Worm (Caenorhabditis elegans): ENCODE results near the gene gldi-9.

Gene gldi-9

ce11 chrIII:2769078-2769477 is 12.9 kb upstream of the gldi-9 start:
- no peak for TF ChIP-seq ceh-34 (tag; optimal IDR thresholded peaks at IDR 0.05)
- TF ChIP-seq madf-2 (tag; optimal IDR thresholded peaks at IDR 0.05): no peak
- no peak for TF ChIP-seq ceh-18 (tag; optimal IDR thresholded peaks at IDR 0.05)
- no peak for TF ChIP-seq C08G9.2 (tag; optimal IDR thresholded peaks at IDR 0.05)
- TF ChIP-seq fax-1 (tag; optimal IDR thresholded peaks at IDR 0.05): no peak
- TF ChIP-seq C38D4.7 (GFP tag; optimal IDR thresholded peaks at IDR 0.05): no peak
- no peak for TF ChIP-seq syd-9 (tag; optimal IDR thresholded peaks at IDR 0.05)
- TF ChIP-seq sdc-2 (tag; optimal IDR thresholded peaks at IDR 0.05): no peak
- TF ChIP-seq ceh-2 (tag; optimal IDR thresholded peaks at IDR 0.05): no peak
- no peak for TF ChIP-seq hlh-6 (tag; optimal IDR thresholded peaks at IDR 0.05)

- TF ChIP-seq hlh-15 (tag; optimal IDR thresholded peaks at IDR 0.05) (peak; percentile 68), ama-1 (optimal IDR thresholded peaks at IDR 0.05) (no peak), eyg-1 (tag; optimal IDR thresholded peaks at IDR 0.05) (peak; percentile 84), pag-3 (tag; optimal IDR thresholded peaks at IDR 0.05; ENCODE audit: borderline replicate concordance) (peak; percentile 45), dve-1 (tag; optimal IDR thresholded peaks at IDR 0.05) (peak; percentile 69), nhr-232 (tag; optimal IDR thresholded peaks at IDR 0.05) (peak; percentile 61), elt-2 (tag; optimal IDR thresholded peaks at IDR 0.05) (peak; percentile 95), ref-2 (tag; optimal IDR thresholded peaks at IDR 0.05) (peak; percentile 88), nfya-1 (tag; optimal IDR thresholded peaks at IDR 0.05) (peak; percentile 94), ceh-48 (tag; optimal IDR thresholded peaks at IDR 0.05) (peak; percentile 94), dmd-4 (tag; optimal IDR thresholded peaks at IDR 0.05; ENCODE audit: borderline replicate concordance) (peak; percentile 93), syd-9 (tag; optimal IDR thresholded peaks at IDR 0.05) (peak; percentile 57), ceh-9 (tag; optimal IDR thresholded peaks at IDR 0.05) (no peak), ttx-3 (tag; optimal IDR thresholded peaks at IDR 0.05) (peak; percentile 90), ceh-2 (tag; optimal IDR thresholded peaks at IDR 0.05) (peak; percentile 83), ceh-14 (tag; optimal IDR thresholded peaks at IDR 0.05) (peak; percentile 98), fkh-10 (GFP tag; optimal IDR thresholded peaks at IDR 0.05) (no peak), unc-55 (GFP tag; optimal IDR thresholded peaks at IDR 0.05) (peak; percentile 38), mec-3 (tag; optimal IDR thresholded peaks at IDR 0.05; ENCODE audit: borderline replicate concordance) (no peak), sdc-2 (tag; optimal IDR thresholded peaks at IDR 0.05) (peak; percentile 76), lim-6 (tag; optimal IDR thresholded peaks at IDR 0.05) (peak; percentile 85), pros-1 (tag; optimal IDR thresholded peaks at IDR 0.05) (no peak), ztf-16 (tag; optimal IDR thresholded peaks at IDR 0.05) (peak; percentile 81), ceh-45 (GFP tag; IDR thresholded peaks at IDR 0.05) (peak; percentile 55; the same call in 1 of the 2 replicates), tbx-7 (tag; optimal IDR thresholded peaks at IDR 0.05) (peak; percentile 48), ceh-22 (tag; optimal IDR thresholded peaks at IDR 0.05) (no peak), fax-1 (tag; optimal IDR thresholded peaks at IDR 0.05) (peak; percentile 78), tbx-2 (tag; optimal IDR thresholded peaks at IDR 0.05) (peak; percentile 93), fkh-6 (tag; optimal IDR thresholded peaks at IDR 0.05) (peak; percentile 46), ceh-30 (tag; optimal IDR thresholded peaks at IDR 0.05) (peak; percentile 55), ceh-6 (GFP tag; optimal IDR thresholded peaks at IDR 0.05) (peak; percentile 65), ets-4 (tag; optimal IDR thresholded peaks at IDR 0.05) (peak; percentile 40), pax-1 (tag; optimal IDR thresholded peaks at IDR 0.05) (peak; percentile 89), hlh-13 (GFP tag; optimal IDR thresholded peaks at IDR 0.05) (peak; percentile 52), ceh-18 (tag; optimal IDR thresholded peaks at IDR 0.05) (peak; percentile 85), npax-4 (tag; optimal IDR thresholded peaks at IDR 0.05) (peak; percentile 73), hlh-8 (tag; optimal IDR thresholded peaks at IDR 0.05) (peak; percentile 78), pha-4 (tag; optimal IDR thresholded peaks at IDR 0.05) (no peak), Y22D7AL.16 (tag; optimal IDR thresholded peaks at IDR 0.05) (peak; percentile 38), K02D7.2 (tag; optimal IDR thresholded peaks at IDR 0.05) (peak; percentile 88), zip-5 (tag; optimal IDR thresholded peaks at IDR 0.05) (peak; percentile 63), ceh-24 (tag; optimal IDR thresholded peaks at IDR 0.05) (peak; percentile 76), hlh-30 (tag; optimal IDR thresholded peaks at IDR 0.05; ENCODE audit: insufficient read depth) (peak; percentile 91), gmeb-2 (tag; optimal IDR thresholded peaks at IDR 0.05) (peak; percentile 68), madf-2 (tag; optimal IDR thresholded peaks at IDR 0.05) (peak; percentile 71), ceh-31 (tag; optimal IDR thresholded peaks at IDR 0.05) (peak; percentile 90)
Measured at ce11 chrIII:2768635-2769034, 12.5 kb upstream of the gldi-9 start, which contains the start of gene swsn-3. Gene swsn-3, minus strand, starts transcription at chrIII:2768679.

Measured in whole organism, late embryonic.